Worm (Caenorhabditis elegans): Measurements from ENCODE around the gene srv-8.

Gene srv-8

DNA sequence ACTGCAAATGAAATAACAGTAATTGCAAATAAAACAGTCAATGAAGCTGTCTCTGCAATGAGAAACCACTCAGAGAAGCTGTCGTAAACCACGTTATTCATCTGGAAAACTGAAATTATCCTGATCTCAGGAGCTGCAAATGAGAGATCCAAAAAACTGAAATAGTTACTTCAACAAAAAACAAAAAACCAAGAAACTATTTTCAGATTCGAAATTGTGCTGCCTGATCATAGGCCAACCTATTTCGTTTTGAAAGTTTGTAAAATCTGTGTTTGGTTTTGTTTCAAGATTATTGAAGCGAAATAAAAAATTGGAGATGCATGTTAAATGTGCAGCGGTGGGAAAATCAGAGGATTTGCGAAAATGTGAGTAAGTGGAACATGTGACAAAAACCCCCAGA lies at the start of gene srv-8:
srv-8 (minus strand) TSS at position 101 of the 400 bp plus-strand sequence.
- TF ChIP-seq peb-1 (tag; optimal IDR thresholded peaks at IDR 0.05) (no peak), dmd-4 (tag; optimal IDR thresholded peaks at IDR 0.05) (no peak), nhr-12 (tag; optimal IDR thresholded peaks at IDR 0.05) (no peak), mbf-1 (tag; optimal IDR thresholded peaks at IDR 0.05) (no peak), elt-3 (tag; optimal IDR thresholded peaks at IDR 0.05) (no peak), sem-4 (tag; optimal IDR thresholded peaks at IDR 0.05) (no peak), mdl-1 (tag; optimal IDR thresholded peaks at IDR 0.05) (no peak)

DNA sequence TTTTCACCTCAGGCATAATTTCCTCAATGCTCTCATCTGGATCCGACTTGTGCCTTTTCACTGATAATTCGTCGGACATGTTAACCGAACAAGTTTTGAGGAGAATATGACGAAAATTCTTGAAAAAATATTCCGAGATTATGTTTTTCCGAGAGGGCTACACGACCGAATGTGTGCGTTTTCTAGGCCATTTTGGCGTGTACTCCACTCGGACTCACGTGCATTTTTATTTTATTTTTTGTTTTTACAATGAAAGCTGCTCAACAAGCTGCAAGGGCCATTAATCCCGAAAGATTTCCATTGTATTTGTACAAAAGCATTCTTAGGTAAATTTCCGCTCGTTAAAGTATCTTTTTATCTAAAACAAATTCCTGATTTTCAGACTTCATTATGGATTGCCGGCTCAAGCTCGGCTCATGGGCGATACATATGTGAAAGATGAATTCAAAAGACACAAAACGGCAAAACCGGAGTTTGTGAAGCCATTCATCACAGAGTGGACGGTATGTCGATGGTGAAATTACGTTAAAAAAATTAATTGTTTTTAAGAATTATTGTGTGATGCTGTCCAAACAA lies 47.7 kb upstream of the srv-8 start, which contains the start of the genes F25H9.6 and F25H9.7:
F25H9.6 (minus strand) TSS at position 172 of the 576 bp plus-strand sequence.
F25H9.7 (plus strand) TSS at position 187 of the 576 bp plus-strand sequence.
- peak; percentile 85 for TF ChIP-seq egl-27 (tag; optimal IDR thresholded peaks at IDR 0.05)
- peak; percentile 54 for TF ChIP-seq mab-5 (tag; optimal IDR thresholded peaks at IDR 0.05)
- TF ChIP-seq nhr-12 (tag; optimal IDR thresholded peaks at IDR 0.05), result no peak
- TF ChIP-seq mdl-1 (tag; optimal IDR thresholded peaks at IDR 0.05), result peak; percentile 62 to 91
- TF ChIP-seq ceh-82 (tag; optimal IDR thresholded peaks at IDR 0.05), result no peak
- no peak for TF ChIP-seq ztf-11 (tag; optimal IDR thresholded peaks at IDR 0.05)
- no peak for TF ChIP-seq elt-3 (tag; optimal IDR thresholded peaks at IDR 0.05)
- TF ChIP-seq crh-2 (tag; optimal IDR thresholded peaks at IDR 0.05), result peak; percentile 84
- TF ChIP-seq alr-1 (tag; optimal IDR thresholded peaks at IDR 0.05), result no peak
- TF ChIP-seq nhr-21 (tag; optimal IDR thresholded peaks at IDR 0.05), result peak; percentile 78
- peak; percentile 79 for TF ChIP-seq gmeb-1 (tag; optimal IDR thresholded peaks at IDR 0.05)
- TF ChIP-seq unc-62 (GFP tag; optimal IDR thresholded peaks at IDR 0.05), result no peak
- peak; percentile 38 for TF ChIP-seq blmp-1 (tag; optimal IDR thresholded peaks at IDR 0.05; ENCODE audit: insufficient read depth)
- TF ChIP-seq R02D3.7 (tag; optimal IDR thresholded peaks at IDR 0.05), result no peak
- TF ChIP-seq nhr-23 (tag; optimal IDR thresholded peaks at IDR 0.05), result no peak
- TF ChIP-seq peb-1 (tag; optimal IDR thresholded peaks at IDR 0.05), result no peak
- no peak for TF ChIP-seq lin-39 (tag; optimal IDR thresholded peaks at IDR 0.05)
- TF ChIP-seq dmd-4 (tag; optimal IDR thresholded peaks at IDR 0.05), result no peak
- peak; percentile 94 for TF ChIP-seq sma-9 (GFP tag; optimal IDR thresholded peaks at IDR 0.05)
- no peak for TF ChIP-seq sma-9 (tag; optimal IDR thresholded peaks at IDR 0.05)
- peak; percentile 9 for TF ChIP-seq ama-1 (optimal IDR thresholded peaks at IDR 0.05)
- TF ChIP-seq lin-11 (tag; optimal IDR thresholded peaks at IDR 0.05), result peak; percentile 22
- no peak for TF ChIP-seq nhr-77 (tag; optimal IDR thresholded peaks at IDR 0.05)
- TF ChIP-seq lsy-2 (tag; optimal IDR thresholded peaks at IDR 0.05), result peak; percentile 72 to 89
- TF ChIP-seq nhr-237 (tag; optimal IDR thresholded peaks at IDR 0.05), result no peak
- TF ChIP-seq nhr-25 (tag; optimal IDR thresholded peaks at IDR 0.05), result no peak
- no peak for TF ChIP-seq nhr-10 (tag; optimal IDR thresholded peaks at IDR 0.05)
- no peak for TF ChIP-seq ztf-1 (GFP tag; conservative IDR thresholded peaks at IDR 0.05)
- peak; percentile 86 for TF ChIP-seq unc-55 (GFP tag; optimal IDR thresholded peaks at IDR 0.05)
- TF ChIP-seq nhr-6 (tag; optimal IDR thresholded peaks at IDR 0.05), result no peak
- no peak for TF ChIP-seq elt-1 (tag; optimal IDR thresholded peaks at IDR 0.05)
- no peak for TF ChIP-seq skn-1 (tag; optimal IDR thresholded peaks at IDR 0.05)
- peak; percentile 51 for TF ChIP-seq Y55F3AM.14 (GFP tag; optimal IDR thresholded peaks at IDR 0.05)
- TF ChIP-seq zag-1 (tag; optimal IDR thresholded peaks at IDR 0.05), result no peak
- TF ChIP-seq ceh-16 (tag; optimal IDR thresholded peaks at IDR 0.05), result no peak
- peak; percentile 56 for TF ChIP-seq fos-1 (tag; optimal IDR thresholded peaks at IDR 0.05)
- TF ChIP-seq C34F6.9 (tag; optimal IDR thresholded peaks at IDR 0.05), result peak; percentile 92
- no peak for TF ChIP-seq nhr-11 (tag; optimal IDR thresholded peaks at IDR 0.05)
- no peak for TF ChIP-seq mbf-1 (tag; optimal IDR thresholded peaks at IDR 0.05)
- peak; percentile 63 for TF ChIP-seq sem-4 (tag; optimal IDR thresholded peaks at IDR 0.05)
- TF ChIP-seq unc-39 (tag; optimal IDR thresholded peaks at IDR 0.05), result no peak
- no peak for TF ChIP-seq aly-2 (tag; optimal IDR thresholded peaks at IDR 0.05)
- TF ChIP-seq ZK546.5 (tag; optimal IDR thresholded peaks at IDR 0.05), result no peak
- TF ChIP-seq nhr-129 (tag; optimal IDR thresholded peaks at IDR 0.05), result peak; percentile 31
- TF ChIP-seq lin-13 (GFP tag; optimal IDR thresholded peaks at IDR 0.05), result peak; percentile 73
- TF ChIP-seq sma-3 (GFP tag; optimal IDR thresholded peaks at IDR 0.05), result peak; percentile 91
- peak; percentile 44 for TF ChIP-seq ztf-4 (tag; optimal IDR thresholded peaks at IDR 0.05)
- peak; percentile 86 for TF ChIP-seq F13H6.1 (tag; optimal IDR thresholded peaks at IDR 0.05)
- TF ChIP-seq snpc-4 (tag; optimal IDR thresholded peaks at IDR 0.05), result peak; percentile 53
